Worm (Caenorhabditis elegans) whole organism, early embryonic: Measurements from ENCODE around the gene C23H4.8.
A peak's percentile ranks its signal among the peaks of the same experiment; 100 is the strongest.

Experiments used
- B0310.2 ChIP-seq: sonication (generic microtip); optimal IDR thresholded peaks from 2 replicates; lab custom pipeline; 2016; ENCODE audit warnings: mild to moderate bottlenecking, missing genetic modification characterization, missing compliant biosample characterization
- F13C5.2 ChIP-seq: sonication (generic microtip); optimal IDR thresholded peaks from 2 replicates; lab custom pipeline; 2017; ENCODE audit warnings: mild to moderate bottlenecking, missing genetic modification characterization, inconsistent platforms, missing compliant biosample characterization
- aly-1 ChIP-seq: sonication (generic microtip); optimal IDR thresholded peaks from 2 replicates; lab custom pipeline; 2016; ENCODE audit warnings: missing genetic modification characterization, missing compliant biosample characterization
- ama-1 ChIP-seq: fragments of 150-350 bp; optimal IDR thresholded peaks from 2 replicates; lab custom pipeline; 2014
- ceh-13 ChIP-seq: fragments of 200-800 bp; sonication (Bioruptor generic); optimal IDR thresholded peaks from 2 replicates; lab custom pipeline; 2018; ENCODE audit warnings: mild to moderate bottlenecking, missing genetic modification characterization, missing compliant biosample characterization
- ceh-36 ChIP-seq: sonication (generic microtip); optimal IDR thresholded peaks from 2 replicates; lab custom pipeline; 2016; ENCODE audit warnings: missing genetic modification characterization, inconsistent platforms, missing compliant biosample characterization
- ets-7 ChIP-seq: sonication (generic microtip); optimal IDR thresholded peaks from 2 replicates; lab custom pipeline; 2016; ENCODE audit warnings: missing genotype, missing genetic modification characterization, missing compliant biosample characterization
- flt-1 ChIP-seq: fragments of 200-800 bp; sonication (Bioruptor generic); IDR thresholded peaks from 2 replicates; pipeline ENCODE4 v1.3.6; 2022; ENCODE audit warnings: missing genetic modification characterization, missing compliant biosample characterization
- hmbx-1 ChIP-seq: sonication (generic microtip); optimal IDR thresholded peaks from 2 replicates; lab custom pipeline; 2016; ENCODE audit warnings: mild to moderate bottlenecking, missing genetic modification characterization, missing compliant biosample characterization
- hmg-4 ChIP-seq: fragments of 200-800 bp; sonication (Bioruptor generic); optimal IDR thresholded peaks from 2 replicates; lab custom pipeline; 2018; ENCODE audit warnings: mild to moderate bottlenecking, missing genetic modification characterization, missing compliant biosample characterization
- hnd-1 ChIP-seq: sonication (generic microtip); optimal IDR thresholded peaks from 2 replicates; lab custom pipeline; 2016; ENCODE audit warnings: missing genetic modification characterization, missing compliant biosample characterization
- pes-1 ChIP-seq: fragments of 200-800 bp; sonication (Bioruptor generic); IDR thresholded peaks from 2 replicates; pipeline ENCODE4 v1.3.6; 2022; ENCODE audit warnings: missing genetic modification reagents, missing genetic modification characterization, missing compliant biosample characterization
- scrt-1 ChIP-seq: fragments of 200-800 bp; sonication (Bioruptor generic); IDR thresholded peaks from 2 replicates; pipeline ENCODE4 v1.3.6; 2022; ENCODE audit warnings: missing genetic modification characterization, missing compliant biosample characterization
- sea-1 ChIP-seq: fragments of 200-800 bp; sonication (Bioruptor generic); conservative IDR thresholded peaks from 2 replicates; pipeline ENCODE4 v1.3.6; 2022; ENCODE audit warnings: missing genetic modification characterization, missing compliant biosample characterization
- tbx-11 ChIP-seq: fragments of 200-800 bp; sonication (Bioruptor generic); IDR thresholded peaks from 2 replicates; pipeline ENCODE4 v1.3.6; 2022; ENCODE audit warnings: missing genetic modification characterization, missing compliant biosample characterization
- tbx-37 ChIP-seq: fragments of 200-800 bp; sonication (Bioruptor generic); conservative IDR thresholded peaks from 2 replicates; pipeline ENCODE4 v1.3.6; 2022; ENCODE audit warnings: missing genetic modification reagents, missing genetic modification characterization, missing compliant biosample characterization
- tra-4 ChIP-seq: sonication (generic microtip); optimal IDR thresholded peaks from 2 replicates; lab custom pipeline; 2017; ENCODE audit warnings: missing genetic modification characterization, missing compliant biosample characterization

C23H4.8 gene

DNA sequence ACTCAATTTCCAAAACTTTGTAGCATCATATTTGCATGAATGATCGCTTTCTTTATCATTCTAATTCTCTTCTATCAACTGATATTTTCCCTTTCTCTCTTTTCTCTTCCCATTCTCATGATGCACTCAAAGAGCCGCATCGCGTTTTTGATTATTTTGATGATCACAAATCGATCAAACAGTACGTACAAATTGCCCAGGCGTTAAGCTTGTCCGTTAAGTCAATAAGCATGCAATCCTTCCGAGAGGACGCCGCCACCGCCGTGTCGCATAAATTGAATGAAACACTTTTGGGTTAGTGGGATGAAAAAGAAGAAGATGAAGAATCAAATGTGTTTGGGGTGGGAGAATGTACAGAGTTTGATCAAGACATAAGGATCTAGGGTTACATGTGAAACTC lies 35.4 kb upstream of the C23H4.8 start:
- TF ChIP-seq tbx-37 (no peak), sea-1 (GFP tag; lab: Robert Waterston, UW) (no peak), flt-1 (GFP tag; lab: Robert Waterston, UW) (no peak), pes-1 (GFP tag; lab: Robert Waterston, UW) (no peak), hmbx-1 (no peak), hnd-1 (tag; lab: Kevin White, UChicago) (no peak), F13C5.2 (tag; lab: Kevin White, UChicago) (no peak), ceh-13 (GFP tag; lab: Kevin White, UChicago) (no peak), tbx-11 (GFP tag; lab: Robert Waterston, UW) (no peak), ama-1 (lab: Kevin White, UChicago) (no peak), hmg-4 (GFP tag; lab: Kevin White, UChicago) (no peak), B0310.2 (no peak), ets-7 (tag; lab: Kevin White, UChicago) (no peak), aly-1 (tag; lab: Kevin White, UChicago) (no peak), scrt-1 (GFP tag; lab: Robert Waterston, UW) (no peak)

DNA sequence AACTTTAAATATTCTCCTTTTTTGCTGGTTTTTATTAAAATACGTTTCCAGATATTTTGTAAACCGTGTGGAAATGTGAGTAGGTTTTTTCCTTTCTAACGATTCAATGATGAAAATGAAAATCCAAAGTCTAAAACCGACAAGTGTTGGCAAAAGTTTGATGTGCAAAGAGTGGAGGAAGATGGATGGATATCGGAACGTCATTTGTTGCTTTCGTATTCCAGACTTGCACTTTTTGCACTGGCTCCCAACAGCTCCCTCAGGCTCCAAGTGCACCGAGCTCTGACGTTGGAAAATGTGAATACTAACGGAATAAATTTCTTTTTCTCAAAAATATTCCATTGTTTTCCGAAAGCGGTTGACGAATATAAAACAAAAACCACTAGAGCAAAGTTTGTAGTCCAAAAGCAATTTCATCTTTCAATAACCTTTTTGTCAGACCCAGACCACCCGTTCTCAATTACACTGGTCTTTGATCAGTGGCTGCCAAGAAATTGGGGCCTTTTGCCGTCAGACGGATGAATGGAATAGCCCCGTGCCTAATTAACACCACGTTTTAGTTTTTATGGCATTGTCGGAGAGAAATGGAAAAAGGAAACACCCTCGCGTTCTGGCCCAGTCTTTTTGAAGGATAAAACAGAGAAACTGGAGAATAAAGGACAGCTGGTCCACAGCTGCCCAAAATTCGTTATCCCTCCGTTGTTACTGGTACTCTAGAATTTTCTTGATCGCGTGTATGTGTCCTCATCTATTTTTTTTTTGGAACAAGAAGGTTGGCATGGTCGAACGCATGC lies 34.2 kb upstream of the C23H4.8 start:
- peak; percentile 30; the same call in 1 of the 2 replicates for TF ChIP-seq pes-1 (GFP tag; lab: Robert Waterston, UW)
- peak; percentile 2 for TF ChIP-seq hmg-4 (GFP tag; lab: Kevin White, UChicago)
- peak; percentile 25 for TF ChIP-seq F13C5.2 (tag; lab: Kevin White, UChicago)
- TF ChIP-seq tbx-11 (GFP tag; lab: Robert Waterston, UW) = no peak

DNA sequence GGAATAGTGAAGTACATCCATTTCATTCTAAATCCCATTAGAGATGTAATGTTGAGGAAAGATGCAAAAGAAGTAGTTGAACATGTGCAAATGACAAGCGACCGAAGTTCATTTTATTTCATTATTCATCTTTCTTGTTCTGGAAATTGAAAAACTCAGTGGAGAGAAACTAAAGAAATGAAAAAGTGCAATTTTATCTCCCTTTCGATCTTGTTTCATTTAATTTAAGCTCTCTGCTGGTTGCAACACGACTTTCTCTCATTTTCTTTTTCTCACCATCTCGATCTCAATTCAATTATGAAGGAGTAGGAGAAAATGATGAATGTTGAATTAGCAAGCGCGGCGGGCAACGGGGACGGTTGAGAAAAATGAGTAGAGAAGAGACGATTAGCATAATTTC lies 32.6 kb upstream of the C23H4.8 start:
- no peak for TF ChIP-seq aly-1 (tag; lab: Kevin White, UChicago)
- no peak for TF ChIP-seq B0310.2
- no peak for TF ChIP-seq hnd-1 (tag; lab: Kevin White, UChicago)
- TF ChIP-seq scrt-1 (GFP tag; lab: Robert Waterston, UW) = no peak
- TF ChIP-seq pes-1 (GFP tag; lab: Robert Waterston, UW) = no peak
- no peak for TF ChIP-seq sea-1 (GFP tag; lab: Robert Waterston, UW)
- no peak for TF ChIP-seq tbx-37
- TF ChIP-seq F13C5.2 (tag; lab: Kevin White, UChicago) = no peak
- TF ChIP-seq tra-4 (tag; lab: Kevin White, UChicago) = no peak
- TF ChIP-seq ama-1 (lab: Kevin White, UChicago) = no peak
- no peak for TF ChIP-seq ceh-13 (GFP tag; lab: Kevin White, UChicago)
- TF ChIP-seq tbx-11 (GFP tag; lab: Robert Waterston, UW) = no peak
- no peak for TF ChIP-seq ets-7 (tag; lab: Kevin White, UChicago)
- no peak for TF ChIP-seq hmbx-1
- TF ChIP-seq hmg-4 (GFP tag; lab: Kevin White, UChicago) = no peak
- TF ChIP-seq ceh-36 = no peak
- no peak for TF ChIP-seq flt-1 (GFP tag; lab: Robert Waterston, UW)

DNA sequence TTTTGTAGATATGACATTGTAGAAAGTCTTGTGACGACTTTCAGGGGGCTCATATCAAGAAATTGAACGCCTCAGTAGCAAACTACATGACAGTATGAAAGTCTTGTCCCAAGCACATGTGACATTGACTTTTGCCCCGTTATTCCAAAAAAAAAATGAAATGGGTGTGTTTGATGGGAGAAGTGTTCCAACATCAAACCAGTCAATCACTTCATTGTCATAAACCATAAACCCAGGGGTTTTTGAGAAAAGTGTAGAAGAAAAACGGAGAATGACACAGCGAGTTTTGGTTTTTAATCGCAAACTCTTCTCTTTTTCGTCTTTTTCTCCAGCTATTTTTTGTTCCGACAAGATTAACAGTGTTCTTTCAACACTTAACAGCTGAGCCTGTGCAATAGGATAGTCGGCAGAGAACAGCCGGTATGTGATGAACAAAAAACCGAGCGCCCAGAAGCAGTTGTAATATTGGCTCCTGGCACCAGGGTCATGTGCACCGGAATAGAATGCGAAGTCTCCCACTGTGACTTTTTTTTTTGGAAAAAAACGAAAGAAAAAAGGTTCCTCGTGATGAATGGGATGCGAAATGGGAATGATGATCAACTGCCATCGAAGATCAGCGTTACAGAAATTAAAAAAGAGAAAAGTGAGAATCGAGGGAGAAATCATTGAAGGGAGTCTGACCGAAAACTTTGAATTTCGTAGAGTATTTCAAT lies 31.0 kb upstream of the C23H4.8 start:
- TF ChIP-seq tbx-37 = no peak
- no peak for TF ChIP-seq hmbx-1
- no peak for TF ChIP-seq tra-4 (tag; lab: Kevin White, UChicago)
- TF ChIP-seq B0310.2 = no peak
- TF ChIP-seq scrt-1 (GFP tag; lab: Robert Waterston, UW) = no peak
- TF ChIP-seq sea-1 (GFP tag; lab: Robert Waterston, UW) = no peak
- TF ChIP-seq tbx-11 (GFP tag; lab: Robert Waterston, UW) = no peak
- TF ChIP-seq pes-1 (GFP tag; lab: Robert Waterston, UW) = no peak
- no peak for TF ChIP-seq ama-1 (lab: Kevin White, UChicago)
- no peak for TF ChIP-seq flt-1 (GFP tag; lab: Robert Waterston, UW)
- TF ChIP-seq ceh-13 (GFP tag; lab: Kevin White, UChicago) = no peak
- TF ChIP-seq ets-7 (tag; lab: Kevin White, UChicago) = no peak
- no peak for TF ChIP-seq F13C5.2 (tag; lab: Kevin White, UChicago)
- TF ChIP-seq hnd-1 (tag; lab: Kevin White, UChicago) = no peak
- TF ChIP-seq ceh-36 = no peak
- TF ChIP-seq aly-1 (tag; lab: Kevin White, UChicago) = no peak
- TF ChIP-seq hmg-4 (GFP tag; lab: Kevin White, UChicago) = no peak

DNA sequence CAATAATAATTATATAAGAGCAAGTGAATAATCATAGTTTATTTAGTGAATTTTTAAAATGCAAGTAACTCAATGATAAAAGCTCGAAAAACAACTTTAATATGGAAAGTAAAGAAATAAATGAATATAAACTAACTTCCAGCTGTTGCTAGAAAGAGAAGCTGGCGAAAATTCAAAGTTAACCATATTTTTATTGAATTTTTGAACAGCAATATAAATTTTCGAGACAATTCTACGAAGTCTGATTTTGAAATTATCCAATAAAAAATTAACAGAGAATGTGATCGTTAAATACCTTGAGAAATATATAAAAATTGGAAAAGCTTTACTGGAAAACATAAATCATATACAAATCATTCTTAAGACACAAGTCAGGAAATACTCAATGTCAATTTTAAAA lies 30.5 kb upstream of the C23H4.8 start:
- TF ChIP-seq tbx-37 = no peak
- TF ChIP-seq B0310.2 = no peak
- no peak for TF ChIP-seq aly-1 (tag; lab: Kevin White, UChicago)
- TF ChIP-seq ceh-13 (GFP tag; lab: Kevin White, UChicago) = no peak
- no peak for TF ChIP-seq tbx-11 (GFP tag; lab: Robert Waterston, UW)
- TF ChIP-seq hmbx-1 = no peak
- TF ChIP-seq hmg-4 (GFP tag; lab: Kevin White, UChicago) = no peak

DNA sequence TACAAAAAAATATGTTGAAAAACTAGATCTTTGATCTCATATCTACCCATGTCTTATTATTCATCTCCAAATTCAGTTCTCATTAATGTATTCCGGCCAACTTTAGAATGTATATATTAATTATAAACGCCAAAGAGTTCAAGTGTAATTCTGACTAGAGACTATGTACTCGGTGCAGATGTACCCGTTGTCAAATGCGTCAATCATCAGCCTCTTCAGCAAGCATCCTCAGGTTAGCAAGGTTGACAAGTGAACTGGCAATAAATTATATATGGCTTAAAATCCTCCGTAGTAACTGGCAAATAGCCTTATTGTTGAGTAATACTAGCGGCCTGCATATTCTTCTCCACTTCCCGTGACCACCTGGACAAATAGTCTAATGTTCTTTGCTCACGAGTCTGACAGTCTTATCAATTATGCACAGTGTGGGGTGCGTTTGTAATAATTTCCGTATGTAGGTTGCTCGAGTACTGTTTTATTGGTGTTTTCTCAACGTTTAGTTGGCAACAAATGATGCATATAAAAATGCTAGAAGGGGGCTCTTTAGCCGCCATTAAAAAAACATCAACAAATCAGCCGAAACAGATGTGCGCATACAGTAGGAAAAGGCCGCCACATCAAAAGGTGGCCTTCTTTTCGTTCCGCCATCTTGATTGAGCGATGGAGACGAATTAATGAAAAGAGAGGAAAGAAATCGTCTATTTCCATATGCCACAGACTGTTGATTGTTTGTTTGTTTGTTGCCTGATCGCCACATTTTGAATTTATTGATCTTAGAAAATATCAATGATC lies 28.6 kb upstream of the C23H4.8 start:
- no peak for TF ChIP-seq ets-7 (tag; lab: Kevin White, UChicago)
- TF ChIP-seq hmg-4 (GFP tag; lab: Kevin White, UChicago) = peak; percentile 51
- no peak for TF ChIP-seq tra-4 (tag; lab: Kevin White, UChicago)
